Worm (Caenorhabditis elegans) whole organism, late embryonic: Measurements from ENCODE around the gene sel-12.
A peak's percentile ranks its signal among the peaks of the same experiment; 100 is the strongest.

Experiments used
- C38D4.7 ChIP-seq: fragments of 200-800 bp; sonication (Bioruptor generic); optimal IDR thresholded peaks from 2 replicates; lab custom pipeline; 2018; ENCODE audit warnings: mild to moderate bottlenecking, missing genetic modification characterization, moderate library complexity, missing compliant biosample characterization
- F13H6.1 ChIP-seq: sonication (generic microtip); optimal IDR thresholded peaks from 2 replicates; lab custom pipeline; 2016; ENCODE audit warnings: missing genetic modification characterization, missing compliant biosample characterization
- T23F11.4 ChIP-seq: fragments of 200-800 bp; sonication (Bioruptor generic); optimal IDR thresholded peaks from 2 replicates; lab custom pipeline; 2018; ENCODE audit warnings: mild to moderate bottlenecking, missing genetic modification characterization, missing compliant biosample characterization
- ahr-1 ChIP-seq: sonication (generic microtip); optimal IDR thresholded peaks from 2 replicates; lab custom pipeline; 2016; ENCODE audit warnings: missing genetic modification characterization, missing compliant biosample characterization
- ama-1 ChIP-seq: fragments of 150-350 bp; optimal IDR thresholded peaks from 2 replicates; lab custom pipeline; 2014
- ceh-14 ChIP-seq: sonication (generic microtip); optimal IDR thresholded peaks from 2 replicates; lab custom pipeline; 2016; ENCODE audit warnings: missing genotype, missing genetic modification characterization, missing compliant biosample characterization
- ceh-19 ChIP-seq: fragments of 200-800 bp; sonication (Bioruptor generic); optimal IDR thresholded peaks from 2 replicates; lab custom pipeline; 2018; ENCODE audit warnings: mild to moderate bottlenecking, missing genetic modification characterization, missing compliant biosample characterization
- ceh-2 ChIP-seq: sonication (generic microtip); optimal IDR thresholded peaks from 2 replicates; lab custom pipeline; 2016; ENCODE audit warnings: missing genotype, missing genetic modification characterization, missing compliant biosample characterization
- ceh-22 ChIP-seq: sonication (generic microtip); optimal IDR thresholded peaks from 2 replicates; lab custom pipeline; 2017; ENCODE audit warnings: missing biosample characterization, missing genetic modification characterization
- ceh-24 ChIP-seq: sonication (generic microtip); optimal IDR thresholded peaks from 2 replicates; lab custom pipeline; 2016; ENCODE audit warnings: mild to moderate bottlenecking, missing genetic modification characterization, missing compliant biosample characterization
- ceh-34 ChIP-seq: sonication (generic microtip); optimal IDR thresholded peaks from 2 replicates; lab custom pipeline; 2016; ENCODE audit warnings: mild to moderate bottlenecking, missing genetic modification characterization, missing compliant biosample characterization
- ceh-48 ChIP-seq: sonication (generic microtip); optimal IDR thresholded peaks from 2 replicates; lab custom pipeline; 2016; ENCODE audit warnings: missing genetic modification characterization, inconsistent platforms, missing compliant biosample characterization
- ceh-6 ChIP-seq: fragments of 200-800 bp; sonication (Bioruptor generic); optimal IDR thresholded peaks from 2 replicates; lab custom pipeline; 2018; ENCODE audit warnings: mild to moderate bottlenecking, missing genetic modification characterization, missing compliant biosample characterization
- ceh-9 ChIP-seq: sonication (generic microtip); optimal IDR thresholded peaks from 2 replicates; lab custom pipeline; 2016; ENCODE audit warnings: mild to moderate bottlenecking, missing genetic modification characterization, inconsistent platforms, missing compliant biosample characterization
- che-1 ChIP-seq: sonication (generic microtip); optimal IDR thresholded peaks from 2 replicates; lab custom pipeline; 2016; ENCODE audit warnings: mild to moderate bottlenecking, missing genetic modification characterization, missing compliant biosample characterization
- dve-1 ChIP-seq: sonication (generic microtip); optimal IDR thresholded peaks from 2 replicates; lab custom pipeline; 2017; ENCODE audit warnings: antibody characterized with exemption, mild to moderate bottlenecking, missing genetic modification characterization, missing compliant biosample characterization
- elt-4 ChIP-seq: sonication (generic microtip); optimal IDR thresholded peaks from 2 replicates; lab custom pipeline; 2016; ENCODE audit warnings: missing genetic modification characterization, missing compliant biosample characterization
- ets-4 ChIP-seq: sonication (generic microtip); optimal IDR thresholded peaks from 2 replicates; lab custom pipeline; 2016; ENCODE audit warnings: missing genetic modification characterization, missing compliant biosample characterization
- eyg-1 ChIP-seq: sonication (generic microtip); optimal IDR thresholded peaks from 2 replicates; lab custom pipeline; 2016; ENCODE audit warnings: missing genotype, missing genetic modification characterization, missing compliant biosample characterization
- fax-1 ChIP-seq: sonication (generic microtip); optimal IDR thresholded peaks from 2 replicates; lab custom pipeline; 2016; ENCODE audit warnings: missing genotype, missing genetic modification characterization, missing compliant biosample characterization
- fkh-10 ChIP-seq: fragments of 150-350 bp; optimal IDR thresholded peaks from 2 replicates; lab custom pipeline; 2014; ENCODE audit warnings: missing biosample characterization, missing genetic modification reagents, missing genetic modification characterization
- fkh-6 ChIP-seq: sonication (generic microtip); optimal IDR thresholded peaks from 2 replicates; lab custom pipeline; 2016; ENCODE audit warnings: missing genetic modification characterization, missing compliant biosample characterization
- hlh-15 ChIP-seq: sonication (generic microtip); optimal IDR thresholded peaks from 2 replicates; lab custom pipeline; 2016; ENCODE audit warnings: missing genetic modification characterization, missing compliant biosample characterization
- hlh-30 ChIP-seq: sonication (generic microtip); optimal IDR thresholded peaks from 2 replicates; lab custom pipeline; 2017; ENCODE audit warnings: antibody characterized with exemption, missing genetic modification characterization, missing compliant biosample characterization; ENCODE audit not compliant: insufficient read depth
- hlh-6 ChIP-seq: sonication (generic microtip); optimal IDR thresholded peaks from 2 replicates; lab custom pipeline; 2016; ENCODE audit warnings: missing genotype, missing genetic modification characterization, missing compliant biosample characterization
- hlh-8 ChIP-seq: sonication (generic microtip); optimal IDR thresholded peaks from 2 replicates; lab custom pipeline; 2016; ENCODE audit warnings: missing genotype, missing genetic modification characterization, missing compliant biosample characterization
- lim-6 ChIP-seq: sonication (generic microtip); optimal IDR thresholded peaks from 2 replicates; lab custom pipeline; 2016; ENCODE audit warnings: missing genetic modification characterization, missing compliant biosample characterization
- madf-2 ChIP-seq: sonication (generic microtip); optimal IDR thresholded peaks from 2 replicates; lab custom pipeline; 2017; ENCODE audit warnings: missing genetic modification characterization, missing compliant biosample characterization
- nfya-1 ChIP-seq: sonication (generic microtip); optimal IDR thresholded peaks from 2 replicates; lab custom pipeline; 2017; ENCODE audit warnings: missing genetic modification characterization, mild to moderate bottlenecking, missing compliant biosample characterization, antibody characterized with exemption, moderate library complexity
- nhr-232 ChIP-seq: sonication (generic microtip); optimal IDR thresholded peaks from 2 replicates; lab custom pipeline; 2016; ENCODE audit warnings: missing genetic modification characterization, missing compliant biosample characterization
- npax-4 ChIP-seq: sonication (generic microtip); optimal IDR thresholded peaks from 2 replicates; lab custom pipeline; 2016; ENCODE audit warnings: missing genetic modification characterization, missing compliant biosample characterization
- pag-3 ChIP-seq: sonication (generic microtip); optimal IDR thresholded peaks from 2 replicates; lab custom pipeline; 2016; ENCODE audit warnings: missing compliant biosample characterization, missing genetic modification characterization, borderline replicate concordance
- pat-9 ChIP-seq: fragments of 200-800 bp; sonication (Bioruptor generic); optimal IDR thresholded peaks from 2 replicates; lab custom pipeline; 2018; ENCODE audit warnings: mild to moderate bottlenecking, missing genetic modification characterization, moderate library complexity, missing compliant biosample characterization
- pax-1 ChIP-seq: fragments of 150-350 bp; optimal IDR thresholded peaks from 2 replicates; lab custom pipeline; 2014; ENCODE audit warnings: missing biosample characterization, missing genetic modification characterization
- pha-2 ChIP-seq: sonication (generic microtip); optimal IDR thresholded peaks from 2 replicates; lab custom pipeline; 2017; ENCODE audit warnings: mild to moderate bottlenecking, missing genetic modification characterization, missing compliant biosample characterization
- pha-4 ChIP-seq: fragments of 150-350 bp; optimal IDR thresholded peaks from 2 replicates; lab custom pipeline; 2018; ENCODE audit warnings: missing biosample characterization, missing genetic modification reagents, missing genetic modification characterization
- pqm-1 ChIP-seq: sonication (generic microtip); optimal IDR thresholded peaks from 2 replicates; lab custom pipeline; 2016; ENCODE audit warnings: missing genetic modification characterization, missing compliant biosample characterization
- ref-2 ChIP-seq: sonication (generic microtip); optimal IDR thresholded peaks from 2 replicates; lab custom pipeline; 2016; ENCODE audit warnings: missing genetic modification characterization, missing compliant biosample characterization
- sdc-2 ChIP-seq: sonication (generic microtip); optimal IDR thresholded peaks from 2 replicates; lab custom pipeline; 2016; ENCODE audit warnings: missing genotype, missing genetic modification characterization, missing compliant biosample characterization
- sox-2 ChIP-seq: fragments of 200-800 bp; sonication (Bioruptor generic); IDR thresholded peaks from 2 replicates; pipeline ENCODE4 v1.3.6; 2022; ENCODE audit warnings: missing genetic modification reagents, missing genetic modification characterization, missing compliant biosample characterization
- sox-4 ChIP-seq: sonication (generic microtip); optimal IDR thresholded peaks from 2 replicates; lab custom pipeline; 2017; ENCODE audit warnings: mild to moderate bottlenecking, missing genetic modification characterization, inconsistent platforms, missing compliant biosample characterization
- syd-9 ChIP-seq: sonication (generic microtip); optimal IDR thresholded peaks from 2 replicates; lab custom pipeline; 2016; ENCODE audit warnings: mild to moderate bottlenecking, missing genetic modification characterization, moderate library complexity, missing compliant biosample characterization
- tbx-2 ChIP-seq: sonication (generic microtip); optimal IDR thresholded peaks from 2 replicates; lab custom pipeline; 2016; ENCODE audit warnings: missing genetic modification characterization, missing compliant biosample characterization
- tbx-7 ChIP-seq: sonication (generic microtip); optimal IDR thresholded peaks from 2 replicates; lab custom pipeline; 2016; ENCODE audit warnings: missing genotype, missing genetic modification characterization, missing compliant biosample characterization
- ttx-3 ChIP-seq: sonication (generic microtip); optimal IDR thresholded peaks from 2 replicates; lab custom pipeline; 2016; ENCODE audit warnings: missing genetic modification reagents, missing genetic modification characterization, missing compliant biosample characterization
- unc-3 ChIP-seq, 2 experiments: fragments of 200-800 bp in 1 of 2; sonication (Bioruptor generic) in 1 of 2; sonication (generic microtip) in 1 of 2; conservative IDR thresholded peaks in 1 of 2; optimal IDR thresholded peaks in 1 of 2; 2 replicates each; pipeline versions ENCODE4 v1.3.6 to Lab custom; 2016 to 2022; ENCODE audit warnings: missing compliant biosample characterization in 2 of 2, missing genetic modification characterization in 2 of 2, missing genetic modification reagents in 1 of 2
- unc-42 ChIP-seq: sonication (generic microtip); optimal IDR thresholded peaks from 2 replicates; lab custom pipeline; 2016; ENCODE audit warnings: missing genotype, missing genetic modification characterization, missing compliant biosample characterization
- unc-55 ChIP-seq: sonication (generic microtip); optimal IDR thresholded peaks from 2 replicates; lab custom pipeline; 2017; ENCODE audit warnings: missing biosample characterization, missing genetic modification reagents, missing genetic modification characterization
- unc-86 ChIP-seq: sonication (generic microtip); optimal IDR thresholded peaks from 2 replicates; lab custom pipeline; 2016; ENCODE audit warnings: missing genetic modification characterization, missing compliant biosample characterization
- zip-5 ChIP-seq: sonication (generic microtip); optimal IDR thresholded peaks from 2 replicates; lab custom pipeline; 2016; ENCODE audit warnings: missing genetic modification characterization, missing compliant biosample characterization
- ztf-16 ChIP-seq: sonication (generic microtip); optimal IDR thresholded peaks from 2 replicates; lab custom pipeline; 2017; ENCODE audit warnings: missing genetic modification characterization, missing compliant biosample characterization

Gene sel-12

ce11 chrX:873634-874033, 42.0 kb upstream of the sel-12 start:
- no peak for TF ChIP-seq ttx-3 (tag; lab: Kevin White, UChicago)
- no peak for TF ChIP-seq hlh-15 (tag; lab: Kevin White, UChicago)
- TF ChIP-seq eyg-1 (tag; lab: Kevin White, UChicago): no peak
- no peak for TF ChIP-seq T23F11.4
- no peak for TF ChIP-seq lim-6 (tag; lab: Kevin White, UChicago)
- TF ChIP-seq hlh-8 (tag; lab: Kevin White, UChicago): no peak

- TF ChIP-seq C38D4.7 (GFP tag; lab: Kevin White, UChicago) (no peak), ama-1 (no peak), ztf-16 (no peak), npax-4 (tag; lab: Kevin White, UChicago) (no peak), fkh-6 (tag; lab: Kevin White, UChicago) (no peak), ttx-3 (tag; lab: Kevin White, UChicago) (no peak), sdc-2 (peak; percentile 80), unc-3 (GFP tag; conservative IDR thresholded peaks at IDR 0.05; lab: Robert Waterston, UW) (no peak), unc-3 (tag; optimal IDR thresholded peaks at IDR 0.05; lab: Kevin White, UChicago) (no peak), pax-1 (peak; percentile 51), lim-6 (tag; lab: Kevin White, UChicago) (no peak), ets-4 (tag; lab: Kevin White, UChicago) (peak; percentile 0), pat-9 (tag; lab: Kevin White, UChicago) (no peak), nfya-1 (tag; lab: Kevin White, UChicago) (peak; percentile 71), ref-2 (peak; percentile 81), pag-3 (tag; lab: Kevin White, UChicago) (no peak), ceh-9 (tag; lab: Kevin White, UChicago) (no peak), syd-9 (tag; lab: Kevin White, UChicago) (no peak), F13H6.1 (tag; lab: Kevin White, UChicago) (peak; percentile 38), unc-86 (no peak), unc-42 (tag; lab: Kevin White, UChicago) (peak; percentile 46), zip-5 (tag; lab: Kevin White, UChicago) (no peak), ceh-22 (tag; lab: Kevin White, UChicago) (no peak), ceh-24 (tag; lab: Kevin White, UChicago) (no peak), elt-4 (tag; lab: Kevin White, UChicago) (no peak), ahr-1 (tag; lab: Kevin White, UChicago) (no peak), unc-55 (peak; percentile 62), ceh-6 (no peak), pha-2 (tag; lab: Kevin White, UChicago) (no peak), tbx-7 (tag; lab: Kevin White, UChicago) (no peak), hlh-15 (tag; lab: Kevin White, UChicago) (no peak), ceh-14 (tag; lab: Kevin White, UChicago) (peak; percentile 30), sox-2 (peak; percentile 8; the same call in 1 of the 2 replicates), sox-4 (tag; lab: Kevin White, UChicago) (no peak), ceh-19 (GFP tag; lab: Kevin White, UChicago) (peak; percentile 22), fkh-10 (GFP tag; lab: Kevin White, UChicago) (no peak), hlh-30 (tag; lab: Kevin White, UChicago) (peak; percentile 2), nhr-232 (tag; lab: Kevin White, UChicago) (no peak), hlh-6 (tag; lab: Kevin White, UChicago) (no peak), che-1 (no peak), fax-1 (no peak), pqm-1 (no peak), ceh-2 (peak; percentile 33), ceh-48 (no peak), eyg-1 (tag; lab: Kevin White, UChicago) (no peak), ceh-34 (tag; lab: Kevin White, UChicago) (peak; percentile 39), madf-2 (tag; lab: Kevin White, UChicago) (no peak), pha-4 (tag; lab: Kevin White, UChicago) (no peak), dve-1 (tag; lab: Kevin White, UChicago) (peak; percentile 58), tbx-2 (peak; percentile 79), hlh-8 (tag; lab: Kevin White, UChicago) (no peak)
These were observed 38.7 kb upstream of the sel-12 start, which contains the start of gene ZC13.1 for ce11 chrX:876935-877334. TSS of gene ZC13.1 (plus strand) at chrX:877239.
